Worm (Caenorhabditis elegans) whole organism, young adult: ENCODE results near the gene R05F9.9.

Experiments
- B0019.2 ChIP-seq: fragments of 200-800 bp; sonication (Bioruptor generic); conservative IDR thresholded peaks from 2 replicates; pipeline ENCODE4 v1.3.6; 2022; ENCODE audit warnings: missing genetic modification reagents, missing genetic modification characterization, missing compliant biosample characterization
- rec-8 ChIP-seq, 2 experiments: sonication (generic microtip); optimal IDR thresholded peaks; 2 replicates each; lab custom pipeline; 2016; ENCODE audit warnings: mild to moderate bottlenecking in 2 of 2, missing genetic modification characterization in 2 of 2, missing genetic modification reagents in 2 of 2, missing genotype in 2 of 2, missing biosample characterization in 1 of 2, missing compliant biosample characterization in 1 of 2, moderate library complexity in 1 of 2
- snpc-4 ChIP-seq, 5 experiments: fragments of 150-350 bp in 1 of 5; sonication (generic microtip) in 4 of 5; optimal IDR thresholded peaks; 2 replicates each; lab custom pipeline; 2014 to 2018; ENCODE audit warnings: missing genetic modification characterization in 5 of 5, missing biosample characterization in 3 of 5, antibody characterized with exemption in 2 of 5, mild to moderate bottlenecking in 2 of 5, missing compliant biosample characterization in 2 of 5, missing genotype in 2 of 5, moderate library complexity in 2 of 5, missing genetic modification reagents in 1 of 5

ce11 chrII:4934954-4935353, 33.1 kb upstream of the R05F9.9 start, which contains the start of gene gst-30:
- no peak for TF ChIP-seq snpc-4 (GFP tag; optimal IDR thresholded peaks at IDR 0.05; lab: Kevin White, UChicago)
- no peak for TF ChIP-seq snpc-4 (tag; optimal IDR thresholded peaks at IDR 0.05; lab: Kevin White, UChicago)
- TF ChIP-seq rec-8 (tag; optimal IDR thresholded peaks at IDR 0.05; lab: Kevin White, UChicago) = no peak
- no peak for TF ChIP-seq B0019.2 (GFP tag; lab: Robert Waterston, UW)
